Worm (Caenorhabditis elegans) whole organism, L3 larva: ENCODE measurements around the gene E01G4.3.

Experiments
- R02D3.7 ChIP-seq: fragments of 150-350 bp; optimal IDR thresholded peaks from 2 replicates; lab custom pipeline; 2014; ENCODE audit warnings: missing biosample characterization, missing genetic modification characterization
- ZK546.5 ChIP-seq: sonication (generic microtip); optimal IDR thresholded peaks from 2 replicates; lab custom pipeline; 2017; ENCODE audit warnings: missing biosample characterization, missing genetic modification characterization
- aly-2 ChIP-seq: fragments of 150-350 bp; optimal IDR thresholded peaks from 2 replicates; lab custom pipeline; 2014; ENCODE audit warnings: missing biosample characterization, missing genetic modification characterization
- ama-1 ChIP-seq: fragments of 150-350 bp; optimal IDR thresholded peaks from 2 replicates; lab custom pipeline; 2018
- ceh-16 ChIP-seq: sonication (generic microtip); optimal IDR thresholded peaks from 2 replicates; lab custom pipeline; 2017; ENCODE audit warnings: missing biosample characterization, missing genetic modification characterization
- ceh-28 ChIP-seq: fragments of 150-350 bp; optimal IDR thresholded peaks from 2 replicates; lab custom pipeline; 2014; ENCODE audit warnings: missing biosample characterization, missing genetic modification reagents, missing genetic modification characterization
- ceh-82 ChIP-seq: fragments of 150-350 bp; optimal IDR thresholded peaks from 2 replicates; lab custom pipeline; 2014; ENCODE audit warnings: missing biosample characterization, missing genetic modification characterization
- ceh-9 ChIP-seq: sonication (generic microtip); optimal IDR thresholded peaks from 2 replicates; lab custom pipeline; 2018; ENCODE audit warnings: missing biosample characterization, missing genetic modification characterization
- daf-12 ChIP-seq: fragments of 150-350 bp; optimal IDR thresholded peaks from 2 replicates; lab custom pipeline; 2014; ENCODE audit warnings: missing biosample characterization, missing genetic modification reagents, missing genetic modification characterization
- egl-27 ChIP-seq: sonication (generic microtip); optimal IDR thresholded peaks from 4 replicates; lab custom pipeline; 2017; ENCODE audit warnings: missing biosample characterization, missing genetic modification reagents, missing genetic modification characterization
- egl-5 ChIP-seq: fragments of 150-350 bp; optimal IDR thresholded peaks from 2 replicates; lab custom pipeline; 2017; ENCODE audit warnings: missing biosample characterization, missing genetic modification reagents, missing genetic modification characterization, inconsistent platforms
- elt-1 ChIP-seq: fragments of 150-350 bp; optimal IDR thresholded peaks from 2 replicates; lab custom pipeline; 2014; ENCODE audit warnings: missing biosample characterization, missing genetic modification characterization
- elt-2 ChIP-seq: sonication (generic microtip); optimal IDR thresholded peaks from 2 replicates; lab custom pipeline; 2016; ENCODE audit warnings: missing genetic modification reagents, mild to moderate bottlenecking, missing genetic modification characterization, missing compliant biosample characterization
- elt-3 ChIP-seq, 3 experiments: fragments of 150-350 bp in 1 of 3; sonication (generic microtip) in 2 of 3; optimal IDR thresholded peaks; 2 replicates in 2 of 3; 4 replicates in 1 of 3; lab custom pipeline; 2014 to 2017; ENCODE audit warnings: missing biosample characterization in 3 of 3, missing genetic modification characterization in 3 of 3
- eor-1 ChIP-seq, 2 experiments: fragments of 150-350 bp; optimal IDR thresholded peaks; 2 replicates each; lab custom pipeline; 2014 to 2018; ENCODE audit warnings: missing biosample characterization in 2 of 2, missing genetic modification characterization in 2 of 2
- fkh-10 ChIP-seq: sonication (generic microtip); optimal IDR thresholded peaks from 2 replicates; lab custom pipeline; 2017; ENCODE audit warnings: missing biosample characterization, missing genetic modification reagents, missing genetic modification characterization
- fkh-2 ChIP-seq: fragments of 150-350 bp; optimal IDR thresholded peaks from 2 replicates; lab custom pipeline; 2014; ENCODE audit warnings: missing biosample characterization, missing genetic modification reagents, missing genetic modification characterization
- fos-1 ChIP-seq: fragments of 150-350 bp; optimal IDR thresholded peaks from 2 replicates; lab custom pipeline; 2014; ENCODE audit warnings: missing biosample characterization, missing genetic modification characterization
- hmg-11 ChIP-seq: sonication (generic microtip); optimal IDR thresholded peaks from 2 replicates; lab custom pipeline; 2016; ENCODE audit warnings: missing genetic modification characterization, missing compliant biosample characterization
- jun-1 ChIP-seq: fragments of 150-350 bp; optimal IDR thresholded peaks from 2 replicates; lab custom pipeline; 2014; ENCODE audit warnings: missing biosample characterization, missing genetic modification reagents, missing genetic modification characterization
- lin-15B ChIP-seq: fragments of 150-350 bp; optimal IDR thresholded peaks from 2 replicates; lab custom pipeline; 2014; ENCODE audit warnings: missing biosample characterization, missing genetic modification characterization
- lin-39 ChIP-seq: fragments of 150-350 bp; optimal IDR thresholded peaks from 2 replicates; lab custom pipeline; 2018; ENCODE audit warnings: missing biosample characterization, missing genetic modification reagents, missing genetic modification characterization
- lsy-12 ChIP-seq: sonication (generic microtip); optimal IDR thresholded peaks from 2 replicates; lab custom pipeline; 2016; ENCODE audit warnings: mild to moderate bottlenecking, missing genetic modification characterization, missing compliant biosample characterization
- mdl-1 ChIP-seq: fragments of 150-350 bp; optimal IDR thresholded peaks from 2 replicates; lab custom pipeline; 2014; ENCODE audit warnings: missing biosample characterization, missing genetic modification characterization
- mml-1 ChIP-seq: fragments of 150-350 bp; sonication (generic microtip); optimal IDR thresholded peaks from 3 replicates; lab custom pipeline; 2014; ENCODE audit warnings: missing biosample characterization, missing genetic modification characterization
- nfya-1 ChIP-seq: sonication (generic microtip); optimal IDR thresholded peaks from 2 replicates; lab custom pipeline; 2017; ENCODE audit warnings: missing genetic modification characterization, mild to moderate bottlenecking, missing compliant biosample characterization, antibody characterized with exemption, moderate library complexity; ENCODE audit not compliant: insufficient read depth
- nhr-11 ChIP-seq: fragments of 150-350 bp; optimal IDR thresholded peaks from 2 replicates; lab custom pipeline; 2014; ENCODE audit warnings: missing biosample characterization, missing genetic modification characterization
- nhr-12 ChIP-seq: fragments of 150-350 bp; optimal IDR thresholded peaks from 2 replicates; lab custom pipeline; 2014; ENCODE audit warnings: missing biosample characterization, missing genetic modification characterization
- nhr-23 ChIP-seq: fragments of 150-350 bp; optimal IDR thresholded peaks from 2 replicates; lab custom pipeline; 2014; ENCODE audit warnings: missing biosample characterization, missing genetic modification reagents, missing genetic modification characterization
- nhr-237 ChIP-seq: fragments of 150-350 bp; optimal IDR thresholded peaks from 2 replicates; lab custom pipeline; 2014; ENCODE audit warnings: missing biosample characterization, missing genetic modification characterization
- nhr-25 ChIP-seq: sonication (generic microtip); optimal IDR thresholded peaks from 2 replicates; lab custom pipeline; 2017; ENCODE audit warnings: missing biosample characterization, missing genetic modification characterization
- nhr-28 ChIP-seq: fragments of 150-350 bp; optimal IDR thresholded peaks from 2 replicates; lab custom pipeline; 2014; ENCODE audit warnings: missing biosample characterization, missing genetic modification characterization
- nhr-43 ChIP-seq: sonication (generic microtip); optimal IDR thresholded peaks from 2 replicates; lab custom pipeline; 2016; ENCODE audit warnings: mild to moderate bottlenecking, missing genetic modification characterization, missing compliant biosample characterization; ENCODE audit not compliant: poor library complexity, severe bottlenecking
- nhr-67 ChIP-seq: fragments of 150-350 bp; optimal IDR thresholded peaks from 2 replicates; lab custom pipeline; 2014; ENCODE audit warnings: missing biosample characterization, missing genetic modification characterization
- nhr-76 ChIP-seq: fragments of 150-350 bp; sonication (generic microtip); optimal IDR thresholded peaks from 5 replicates; lab custom pipeline; 2014; ENCODE audit warnings: missing biosample characterization, missing genetic modification characterization
- nhr-77 ChIP-seq: fragments of 150-350 bp; optimal IDR thresholded peaks from 2 replicates; lab custom pipeline; 2014; ENCODE audit warnings: missing biosample characterization, missing genetic modification characterization
- pha-4 ChIP-seq: fragments of 150-350 bp; optimal IDR thresholded peaks from 2 replicates; lab custom pipeline; 2014; ENCODE audit warnings: missing biosample characterization, missing genetic modification reagents, missing genetic modification characterization
- pqm-1 ChIP-seq: fragments of 150-350 bp; optimal IDR thresholded peaks from 2 replicates; lab custom pipeline; 2017; ENCODE audit warnings: missing biosample characterization, missing genetic modification characterization, inconsistent platforms
- sea-2 ChIP-seq: fragments of 150-350 bp; sonication (generic microtip); optimal IDR thresholded peaks from 4 replicates; lab custom pipeline; 2014; ENCODE audit warnings: missing biosample characterization, missing genetic modification reagents, missing genetic modification characterization
- skn-1 ChIP-seq: fragments of 150-350 bp; optimal IDR thresholded peaks from 2 replicates; lab custom pipeline; 2014; ENCODE audit warnings: missing biosample characterization, missing genetic modification characterization
- snpc-4 ChIP-seq: fragments of 150-350 bp; optimal IDR thresholded peaks from 2 replicates; lab custom pipeline; 2014; ENCODE audit warnings: missing biosample characterization, missing genetic modification characterization
- tbx-2 ChIP-seq: sonication (generic microtip); optimal IDR thresholded peaks from 2 replicates; lab custom pipeline; 2016; ENCODE audit warnings: mild to moderate bottlenecking, missing genetic modification characterization, missing compliant biosample characterization
- unc-39 ChIP-seq: sonication (generic microtip); optimal IDR thresholded peaks from 4 replicates; lab custom pipeline; 2017; ENCODE audit warnings: missing biosample characterization, missing genetic modification characterization
- unc-62 ChIP-seq: fragments of 150-350 bp; sonication (generic microtip); optimal IDR thresholded peaks from 4 replicates; lab custom pipeline; 2014; ENCODE audit warnings: missing biosample characterization, missing genetic modification reagents, missing genetic modification characterization
- zag-1 ChIP-seq: fragments of 150-350 bp; optimal IDR thresholded peaks from 2 replicates; lab custom pipeline; 2014; ENCODE audit warnings: missing biosample characterization, missing genetic modification characterization
- ztf-11 ChIP-seq: fragments of 150-350 bp; optimal IDR thresholded peaks from 2 replicates; lab custom pipeline; 2014; ENCODE audit warnings: missing biosample characterization, missing genetic modification characterization
- ztf-4 ChIP-seq: fragments of 150-350 bp; optimal IDR thresholded peaks from 2 replicates; lab custom pipeline; 2014; ENCODE audit warnings: missing biosample characterization, missing genetic modification characterization

Gene E01G4.3

ce11 chrII:13469043-13469652, at the start of gene E01G4.3:
E01G4.3 (minus strand) TSS chrII:13469602.
- no peak for TF ChIP-seq snpc-4 (tag; lab: Kevin White, UChicago)
- no peak for TF ChIP-seq elt-1 (tag; lab: Kevin White, UChicago)
- no peak for TF ChIP-seq fos-1 (tag; lab: Kevin White, UChicago)
- TF ChIP-seq egl-27 (tag; lab: Kevin White, UChicago): peak; percentile 83
- no peak for TF ChIP-seq daf-12 (tag; lab: Kevin White, UChicago)
- TF ChIP-seq jun-1 (tag; lab: Kevin White, UChicago): peak; percentile 93
- TF ChIP-seq ceh-82: no peak
- no peak for TF ChIP-seq R02D3.7 (tag; lab: Kevin White, UChicago)
- TF ChIP-seq nhr-77 (tag; lab: Kevin White, UChicago): no peak
- TF ChIP-seq ztf-11: no peak
- peak; percentile 90 for TF ChIP-seq nhr-25 (tag; lab: Kevin White, UChicago)
- no peak for TF ChIP-seq unc-39 (tag; lab: Kevin White, UChicago)
- no peak for TF ChIP-seq sea-2 (GFP tag; lab: Kevin White, UChicago)
- TF ChIP-seq elt-3 (tag; optimal IDR thresholded peaks at IDR 0.05; lab: Kevin White, UChicago): peak in 2 of 3 experiments; percentile 20 to 62
- TF ChIP-seq lin-15B: no peak
- TF ChIP-seq mdl-1 (tag; lab: Kevin White, UChicago): peak; percentile 69
- no peak for TF ChIP-seq nhr-28 (tag; lab: Kevin White, UChicago)
- TF ChIP-seq ceh-28 (tag; lab: Kevin White, UChicago): peak; percentile 80
- TF ChIP-seq ztf-4 (tag; lab: Kevin White, UChicago): no peak
- TF ChIP-seq unc-62 (GFP tag; lab: Kevin White, UChicago): no peak
- TF ChIP-seq lsy-12: no peak
- peak; percentile 92 for TF ChIP-seq mml-1 (tag; lab: Kevin White, UChicago)
- no peak for TF ChIP-seq nhr-76 (tag; lab: Kevin White, UChicago)
- peak; percentile 71 for TF ChIP-seq nhr-23 (tag; lab: Kevin White, UChicago)
- no peak for TF ChIP-seq lin-39
- peak; percentile 3 for TF ChIP-seq pha-4 (tag; lab: Kevin White, UChicago)
- TF ChIP-seq nhr-67 (tag; lab: Kevin White, UChicago): no peak
- no peak for TF ChIP-seq zag-1 (tag; lab: Kevin White, UChicago)
- TF ChIP-seq fkh-10 (GFP tag; lab: Kevin White, UChicago): no peak
- TF ChIP-seq pqm-1 (tag; lab: Kevin White, UChicago): peak; percentile 98
- peak; percentile 84 for TF ChIP-seq nhr-43 (tag; lab: Kevin White, UChicago)
- TF ChIP-seq tbx-2 (tag; lab: Kevin White, UChicago): peak; percentile 3
- no peak for TF ChIP-seq aly-2 (tag; lab: Kevin White, UChicago)
- TF ChIP-seq nhr-237: no peak
- no peak for TF ChIP-seq fkh-2 (tag; lab: Kevin White, UChicago)
- peak; percentile 92 for TF ChIP-seq elt-2 (tag; lab: Kevin White, UChicago)
- TF ChIP-seq eor-1 (tag; optimal IDR thresholded peaks at IDR 0.05; lab: Kevin White, UChicago): no peak
- no peak for TF ChIP-seq ceh-16
- no peak for TF ChIP-seq ama-1 (lab: Kevin White, UChicago)
- no peak for TF ChIP-seq ZK546.5 (tag; lab: Kevin White, UChicago)
- TF ChIP-seq skn-1 (tag; lab: Kevin White, UChicago): peak; percentile 2
- TF ChIP-seq nhr-11 (tag; lab: Kevin White, UChicago): peak; percentile 69
- peak; percentile 79 for TF ChIP-seq nfya-1 (tag; lab: Kevin White, UChicago)
- TF ChIP-seq egl-5 (tag; lab: Kevin White, UChicago): no peak
- no peak for TF ChIP-seq ceh-9
- TF ChIP-seq hmg-11: no peak
- no peak for TF ChIP-seq nhr-12 (tag; lab: Kevin White, UChicago)
- TF ChIP-seq, all 47 proteins: peak for 16
